Fruit fly (Drosophila melanogaster) whole organism, adult: Measurements from ENCODE around the gene Tep2.

Source experiments
- CG11617 ChIP-seq: fragments of 200-800 bp; sonication (Bioruptor generic); optimal IDR thresholded peaks from 2 replicates; lab custom pipeline; 2017; ENCODE audit warnings: mild to moderate bottlenecking, missing biosample characterization, missing genetic modification reagents, missing genetic modification characterization
- CG12768 ChIP-seq: fragments of 200-800 bp; sonication (Bioruptor generic); optimal IDR thresholded peaks from 2 replicates; lab custom pipeline; 2017; ENCODE audit warnings: missing biosample characterization, missing genetic modification characterization, mild to moderate bottlenecking, moderate library complexity, missing genetic modification reagents
- CG14711 ChIP-seq: fragments of 200-800 bp; sonication (Bioruptor generic); optimal IDR thresholded peaks from 2 replicates; lab custom pipeline; 2018; ENCODE audit warnings: missing biosample characterization, mild to moderate bottlenecking, missing genetic modification characterization, moderate library complexity
- CG1620 ChIP-seq: fragments of 200-800 bp; sonication (Bioruptor generic); optimal IDR thresholded peaks from 2 replicates; lab custom pipeline; 2016; ENCODE audit warnings: missing biosample characterization, missing genetic modification characterization
- CG33017 ChIP-seq: fragments of 200-800 bp; sonication (Bioruptor generic); optimal IDR thresholded peaks from 2 replicates; lab custom pipeline; 2018; ENCODE audit warnings: missing biosample characterization, mild to moderate bottlenecking, missing genetic modification characterization, moderate library complexity
- CG5204 ChIP-seq: fragments of 200-800 bp; sonication (Bioruptor generic); optimal IDR thresholded peaks from 2 replicates; lab custom pipeline; 2016; ENCODE audit warnings: missing biosample characterization, missing genetic modification characterization
- CG7045 ChIP-seq: fragments of 200-800 bp; sonication (Bioruptor generic); optimal IDR thresholded peaks from 2 replicates; lab custom pipeline; 2017; ENCODE audit warnings: missing biosample characterization, mild to moderate bottlenecking, missing genetic modification characterization
- CG7101 ChIP-seq: fragments of 200-800 bp; sonication (Bioruptor generic); optimal IDR thresholded peaks from 2 replicates; lab custom pipeline; 2018; ENCODE audit warnings: missing biosample characterization, mild to moderate bottlenecking, missing genetic modification characterization, moderate library complexity
- Clk ChIP-seq: fragments of 200-800 bp; sonication (Bioruptor generic); optimal IDR thresholded peaks from 2 replicates; lab custom pipeline; 2017; ENCODE audit warnings: missing biosample characterization, missing genetic modification characterization
- Crg-1 ChIP-seq: fragments of 200-800 bp; sonication (Bioruptor generic); optimal IDR thresholded peaks from 2 replicates; lab custom pipeline; 2016; ENCODE audit warnings: missing biosample characterization, missing genetic modification characterization
- Hr96 ChIP-seq: fragments of 200-800 bp; sonication (Bioruptor generic); optimal IDR thresholded peaks from 2 replicates; lab custom pipeline; 2016; ENCODE audit warnings: missing biosample characterization, missing genetic modification characterization
- Mnt ChIP-seq: fragments of 200-800 bp; sonication (Bioruptor generic); optimal IDR thresholded peaks from 2 replicates; lab custom pipeline; 2016; ENCODE audit warnings: missing biosample characterization, mild to moderate bottlenecking, missing genetic modification characterization
- bab1 ChIP-seq: fragments of 200-800 bp; sonication (Bioruptor generic); optimal IDR thresholded peaks from 3 replicates; lab custom pipeline; 2019; ENCODE audit warnings: missing biosample characterization, mild to moderate bottlenecking, missing genetic modification characterization, moderate library complexity
- cic ChIP-seq: fragments of 200-800 bp; sonication (Bioruptor generic); optimal IDR thresholded peaks from 2 replicates; lab custom pipeline; 2017; ENCODE audit warnings: missing biosample characterization, mild to moderate bottlenecking, missing genetic modification characterization, moderate library complexity
- cnc ChIP-seq, 2 experiments: fragments of >200 bp; optimal IDR thresholded peaks; 2 replicates each; lab custom pipeline; 2017
- kay ChIP-seq: fragments of 200-800 bp; sonication (Bioruptor generic); peaks from one replicate; lab custom pipeline; 2016; ENCODE audit warnings: missing biosample characterization, missing genetic modification characterization, borderline replicate concordance
- ovo ChIP-seq: fragments of 200-800 bp; sonication (Bioruptor generic); optimal IDR thresholded peaks from 2 replicates; lab custom pipeline; 2016; ENCODE audit warnings: missing biosample characterization, missing genetic modification characterization
- pad ChIP-seq: fragments of 200-800 bp; sonication (Bioruptor generic); optimal IDR thresholded peaks from 3 replicates; lab custom pipeline; 2017; ENCODE audit warnings: missing biosample characterization, missing genetic modification characterization, mild to moderate bottlenecking, moderate library complexity, missing genetic modification reagents
- tj ChIP-seq: fragments of 200-800 bp; sonication (Bioruptor generic); optimal IDR thresholded peaks from 3 replicates; lab custom pipeline; 2017; ENCODE audit warnings: missing biosample characterization, mild to moderate bottlenecking, missing genetic modification characterization, moderate library complexity
- toe ChIP-seq: fragments of 200-800 bp; sonication (Bioruptor generic); optimal IDR thresholded peaks from 2 replicates; lab custom pipeline; 2016; ENCODE audit warnings: missing biosample characterization, missing genetic modification characterization

Tep2 gene

DNA sequence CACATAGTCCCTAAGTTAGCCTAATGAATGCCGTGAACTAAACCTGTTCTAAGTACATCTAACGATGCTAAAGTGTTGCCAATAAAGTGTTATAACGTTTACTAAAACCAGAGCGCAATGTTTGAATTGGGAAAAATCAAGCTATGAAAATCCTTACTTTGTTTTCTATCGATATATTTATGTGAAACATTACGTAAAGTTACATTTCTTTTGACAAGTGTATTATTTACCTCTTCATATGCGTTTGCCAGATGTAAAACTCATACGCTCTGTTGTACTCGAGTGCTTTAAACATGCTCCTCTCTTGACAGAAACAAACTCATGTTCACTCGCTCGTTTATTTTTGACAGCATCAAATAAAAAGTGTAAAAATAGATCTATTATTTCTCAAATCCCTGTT is 9.2 kb upstream of the Tep2 start, which contains the start of gene Ntl:
Gene Ntl, plus strand, starts transcription at position 301 of the 400 bp plus-strand sequence.
- TF ChIP-seq Clk (GFP tag; lab: Kevin White, UChicago) (no peak), kay (GFP tag; lab: Kevin White, UChicago) (no peak), CG12768 (GFP tag; lab: Kevin White, UChicago) (no peak), cnc (optimal IDR thresholded peaks at IDR 0.05; lab: Kevin White, UChicago) (no peak), bab1 (GFP tag; lab: Kevin White, UChicago) (no peak), CG7045 (GFP tag; lab: Kevin White, UChicago) (no peak), pad (GFP tag; lab: Kevin White, UChicago) (no peak), CG7101 (tag; lab: Kevin White, UChicago) (no peak), CG33017 (no peak), CG11617 (GFP tag; lab: Kevin White, UChicago) (no peak), ovo (GFP tag; lab: Kevin White, UChicago) (no peak), Crg-1 (GFP tag; lab: Kevin White, UChicago) (no peak), CG5204 (GFP tag; lab: Kevin White, UChicago) (no peak)

DNA sequence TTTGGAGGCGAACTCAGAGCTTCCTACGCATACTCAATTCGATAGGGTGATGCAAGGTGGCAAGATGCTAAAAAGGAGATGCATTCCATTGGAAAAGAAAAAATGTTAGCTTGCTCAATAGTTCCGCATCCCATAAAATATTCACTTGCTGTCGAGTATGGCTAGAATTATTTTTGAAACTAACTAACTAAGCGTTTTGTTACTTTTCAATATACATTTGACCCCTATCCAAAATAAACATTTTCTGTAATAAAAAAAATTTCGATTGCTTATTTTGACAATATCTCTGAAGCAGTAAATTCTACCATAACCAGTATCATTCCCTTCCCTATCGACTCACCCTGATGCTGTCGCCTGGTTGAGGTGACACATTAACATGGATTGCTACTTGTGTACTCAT is 2.1 kb upstream of the Tep2 start:
- TF ChIP-seq cic (GFP tag; lab: Kevin White, UChicago) (no peak), CG12768 (GFP tag; lab: Kevin White, UChicago) (no peak), CG1620 (GFP tag; lab: Kevin White, UChicago) (no peak), toe (no peak), CG33017 (no peak), kay (GFP tag; lab: Kevin White, UChicago) (peak; percentile 24)

DNA sequence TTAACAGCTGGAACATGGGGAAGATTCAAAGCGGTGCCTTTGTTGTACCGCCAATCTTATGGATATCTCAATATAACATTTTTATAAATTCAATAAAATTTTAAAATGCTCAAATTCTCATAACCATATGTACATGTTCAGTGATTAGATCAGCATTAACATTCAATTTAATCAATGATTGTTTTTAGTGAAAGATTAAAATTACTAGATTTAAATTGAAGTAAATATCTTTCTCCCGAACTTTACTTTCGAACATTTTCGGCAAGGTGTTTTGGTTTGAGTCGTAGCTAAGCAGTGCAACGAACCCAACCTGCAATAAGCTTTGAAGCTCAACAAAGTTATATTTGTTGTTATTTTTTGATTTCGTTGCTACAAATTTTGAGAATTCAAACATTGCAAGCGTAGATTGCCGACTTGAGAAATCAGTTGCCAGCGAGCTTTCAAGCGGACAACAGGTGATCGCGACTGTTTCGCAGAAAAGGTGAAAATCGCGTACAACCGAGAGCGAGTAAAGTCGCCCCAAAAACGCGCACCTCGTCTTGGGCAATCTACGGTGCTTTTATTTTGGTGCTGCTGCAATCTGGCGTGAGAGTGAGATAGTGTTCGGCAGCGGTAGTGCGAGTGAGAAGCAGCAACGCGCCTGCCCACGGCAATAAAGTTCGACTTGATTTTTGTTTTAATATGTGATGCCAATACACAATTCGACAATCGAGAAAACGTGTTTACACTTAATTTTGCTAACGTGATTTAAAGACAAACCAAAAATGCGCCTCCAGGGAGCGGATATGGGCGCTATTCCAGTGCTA is 1.2 kb upstream of the Tep2 start, which contains the start of gene Tep3:
Gene Tep3, plus strand, starts transcription at position 423 of the 806 bp plus-strand sequence.
- TF ChIP-seq pad (GFP tag; lab: Kevin White, UChicago): peak; percentile 28
- peak; percentile 56 for TF ChIP-seq CG7045 (GFP tag; lab: Kevin White, UChicago)
- peak; percentile 58 for TF ChIP-seq toe
- peak; percentile 72 for TF ChIP-seq kay (GFP tag; lab: Kevin White, UChicago)
- TF ChIP-seq CG33017: peak; percentile 26
- TF ChIP-seq CG7101 (tag; lab: Kevin White, UChicago): peak; percentile 40
- TF ChIP-seq Hr96 (GFP tag; lab: Kevin White, UChicago): peak; percentile 7
- no peak for TF ChIP-seq CG12768 (GFP tag; lab: Kevin White, UChicago)
- peak; percentile 59 for TF ChIP-seq CG14711
- peak; percentile 73 for TF ChIP-seq bab1 (GFP tag; lab: Kevin White, UChicago)
- no peak for TF ChIP-seq tj (GFP tag; lab: Kevin White, UChicago)
- TF ChIP-seq cnc (optimal IDR thresholded peaks at IDR 0.05; lab: Kevin White, UChicago): no peak
- TF ChIP-seq Mnt (GFP tag; lab: Kevin White, UChicago): no peak
- TF ChIP-seq CG5204 (GFP tag; lab: Kevin White, UChicago): peak; percentile 6

DNA sequence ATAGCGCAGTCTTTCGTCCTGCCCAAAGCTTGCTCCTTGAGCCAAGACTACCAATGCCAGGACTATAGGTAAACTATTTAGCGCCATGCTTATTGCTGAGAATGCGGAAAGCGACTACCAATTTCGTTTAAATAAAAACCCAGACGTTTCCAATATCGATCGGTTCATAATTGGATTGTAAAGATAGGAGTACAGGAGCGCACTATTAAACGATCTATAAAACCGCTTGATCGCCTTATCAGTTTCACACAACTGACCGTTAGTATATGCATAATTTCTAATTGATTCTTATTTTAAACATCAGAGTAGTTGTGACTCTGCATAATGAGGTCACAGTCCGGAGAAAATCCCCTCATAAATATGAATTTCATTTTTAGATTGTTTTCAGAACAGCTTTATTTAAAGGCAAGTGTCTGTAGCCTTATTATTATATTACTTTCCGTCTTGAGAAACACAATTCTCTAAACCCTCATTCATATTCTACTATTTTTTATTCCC is 8.8 kb downstream of the Tep2 start, which contains the start of the genes CG7025 and CG43235:
Gene CG7025, minus strand, starts transcription at position 101 of the 498 bp plus-strand sequence.
Gene CG43235, plus strand, starts transcription at position 448 of the 498 bp plus-strand sequence.
- TF ChIP-seq Crg-1 (GFP tag; lab: Kevin White, UChicago) (no peak), kay (GFP tag; lab: Kevin White, UChicago) (peak; percentile 22), ovo (GFP tag; lab: Kevin White, UChicago) (no peak), pad (GFP tag; lab: Kevin White, UChicago) (no peak)

DNA sequence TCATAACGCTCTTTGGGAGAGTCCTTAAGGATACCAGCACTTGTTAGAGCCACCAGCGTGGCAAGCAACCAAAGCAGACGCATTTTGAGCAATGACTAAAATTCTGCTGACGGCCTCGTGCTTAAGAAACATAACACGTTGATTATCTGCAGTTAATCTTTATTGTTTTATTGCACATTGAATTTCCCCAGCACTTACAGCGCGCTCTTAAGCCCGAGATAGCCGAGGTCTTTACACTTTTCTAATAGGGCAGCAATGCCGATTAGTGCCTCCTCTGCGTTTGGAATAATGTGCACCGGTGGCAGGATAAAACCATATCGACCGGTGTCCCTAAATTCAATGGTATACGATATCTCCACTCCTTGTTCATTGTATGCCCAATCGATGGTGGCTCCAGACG is 10.4 kb downstream of the Tep2 start, which contains the start of gene CG18585:
Gene CG18585, minus strand, starts transcription at position 101 of the 400 bp plus-strand sequence.
- TF ChIP-seq Clk (GFP tag; lab: Kevin White, UChicago): no peak
- no peak for TF ChIP-seq CG7101 (tag; lab: Kevin White, UChicago)
- TF ChIP-seq Mnt (GFP tag; lab: Kevin White, UChicago): no peak
- no peak for TF ChIP-seq Hr96 (GFP tag; lab: Kevin White, UChicago)

DNA sequence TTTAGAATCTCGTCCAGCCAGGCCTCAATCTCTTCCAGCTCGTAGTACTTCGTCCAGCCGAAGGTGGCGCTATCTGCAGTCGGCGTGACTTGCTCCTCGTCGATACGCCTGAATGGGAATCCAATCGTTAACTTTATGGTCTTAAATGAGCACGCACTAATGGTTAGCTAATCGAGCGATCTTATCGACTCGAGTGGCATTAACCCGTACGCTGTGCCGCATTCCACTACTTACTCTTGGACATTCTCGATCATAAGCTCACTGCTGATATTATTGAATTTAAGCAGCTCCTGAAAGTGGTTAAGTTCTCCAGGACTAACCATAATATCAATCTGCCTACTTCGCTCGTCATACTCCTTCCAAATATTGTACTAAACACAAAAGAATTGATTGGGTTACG is 11.0 kb downstream of the Tep2 start:
- no peak for TF ChIP-seq kay (GFP tag; lab: Kevin White, UChicago)
- TF ChIP-seq CG1620 (GFP tag; lab: Kevin White, UChicago): no peak
- no peak for TF ChIP-seq CG14711
- no peak for TF ChIP-seq cnc (optimal IDR thresholded peaks at IDR 0.05; lab: Kevin White, UChicago)
- TF ChIP-seq pad (GFP tag; lab: Kevin White, UChicago): no peak
- TF ChIP-seq bab1 (GFP tag; lab: Kevin White, UChicago): no peak
- no peak for TF ChIP-seq Mnt (GFP tag; lab: Kevin White, UChicago)
- no peak for TF ChIP-seq toe
- TF ChIP-seq CG7045 (GFP tag; lab: Kevin White, UChicago): no peak
- no peak for TF ChIP-seq CG33017
- no peak for TF ChIP-seq CG11617 (GFP tag; lab: Kevin White, UChicago)
